Fruit fly (Drosophila melanogaster): ENCODE results near the gene CG7841.

DNA sequence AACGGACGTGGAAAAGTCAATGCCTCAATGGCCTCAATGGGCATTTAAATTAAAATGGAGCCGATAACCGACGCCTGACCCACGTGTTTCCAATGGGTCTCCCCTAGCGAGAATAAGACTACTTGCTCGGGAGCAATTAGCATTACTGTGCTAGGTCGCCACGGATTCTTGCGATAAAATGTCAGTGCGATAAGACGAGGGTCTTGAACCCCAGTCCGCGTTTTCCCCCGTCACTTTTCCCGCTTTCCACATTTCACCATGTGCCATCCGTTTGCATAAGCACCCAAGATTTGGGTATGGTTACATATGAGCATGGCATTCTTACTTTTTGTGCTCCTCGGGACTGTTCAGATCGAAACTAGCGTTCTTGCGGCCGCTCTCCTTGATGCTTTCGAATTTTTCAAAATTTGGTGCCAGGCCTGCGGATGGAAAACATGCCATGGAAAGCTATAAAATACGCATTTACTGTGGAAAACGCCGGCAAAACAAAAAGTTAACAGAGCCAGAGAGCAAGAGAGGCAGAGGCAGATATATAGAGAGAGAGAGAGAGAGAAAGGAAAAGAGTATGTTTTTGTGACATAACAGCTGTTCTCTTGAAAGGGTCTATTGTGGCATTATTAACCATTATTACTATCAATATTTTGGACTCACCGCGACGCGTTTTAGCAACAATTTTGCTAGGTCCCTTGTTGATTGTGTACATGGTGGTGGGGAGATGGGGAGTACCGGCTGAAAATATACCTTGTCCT lies 730 bp downstream of the CG7841 start:
- TF ChIP-seq CG8478 (optimal IDR thresholded peaks at IDR 0.05) (no peak), CTCF (optimal IDR thresholded peaks at IDR 0.05) (no peak)

Measured in S2 (cell line).